Fruit fly (Drosophila melanogaster): ENCODE measurements around the gene Nedd4.

DNA sequence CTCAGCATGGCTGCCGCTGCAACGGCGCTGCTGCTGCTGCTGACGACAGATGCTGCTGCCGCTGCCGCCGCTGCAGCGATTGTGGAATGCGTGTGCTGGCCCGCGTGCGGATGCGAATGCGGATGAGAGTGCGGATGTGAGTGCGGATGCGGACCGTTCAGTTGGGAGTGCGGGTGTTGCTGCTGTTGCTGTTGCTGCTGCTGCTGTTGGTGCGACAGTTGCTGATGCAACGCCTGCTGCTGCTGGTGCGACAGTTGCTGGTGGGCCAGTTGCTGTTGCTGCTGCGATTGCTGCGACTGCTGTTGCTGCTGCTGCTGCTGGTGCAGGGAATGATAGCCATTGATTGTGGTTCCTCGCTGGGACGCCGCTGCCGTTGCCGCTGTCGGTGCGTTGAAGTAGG is 32.4 kb downstream of the Nedd4 start:
- TF ChIP-seq CG14655 (GFP tag; optimal IDR thresholded peaks at IDR 0.05): no peak
- no peak for TF ChIP-seq EcR (GFP tag; optimal IDR thresholded peaks at IDR 0.05)
- no peak for TF ChIP-seq CG17806 (tag; optimal IDR thresholded peaks at IDR 0.05)
- no peak for TF ChIP-seq gl (tag; optimal IDR thresholded peaks at IDR 0.05)
- no peak for TF ChIP-seq CG10348 (GFP tag; IDR thresholded peaks at IDR 0.05)
- TF ChIP-seq fd96Ca (GFP tag; IDR thresholded peaks at IDR 0.05): no peak
- TF ChIP-seq CG12605 (GFP tag; IDR thresholded peaks at IDR 0.05): no peak
- TF ChIP-seq CG8159 (tag; optimal IDR thresholded peaks at IDR 0.05): no peak
- TF ChIP-seq CG15710 (tag; optimal IDR thresholded peaks at IDR 0.05): no peak
- TF ChIP-seq D1 (tag; optimal IDR thresholded peaks at IDR 0.05): no peak
- no peak for TF ChIP-seq CG9948 (tag; optimal IDR thresholded peaks at IDR 0.05)
- no peak for TF ChIP-seq rn (GFP tag; IDR thresholded peaks at IDR 0.05)
- no peak for TF ChIP-seq CG8301 (tag; optimal IDR thresholded peaks at IDR 0.05)
- no peak for TF ChIP-seq Ets98B (GFP tag; IDR thresholded peaks at IDR 0.05)
